Worm (Caenorhabditis elegans): ENCODE measurements around the gene T23G4.2.

ce11 chrIV:13726630-13727029, 37.3 kb upstream of the T23G4.2 start, which contains the start of gene ent-4:
- TF ChIP-seq ztf-23 (GFP tag; IDR thresholded peaks at IDR 0.05) (no peak), ref-1 (GFP tag; conservative IDR thresholded peaks at IDR 0.05) (no peak), ztf-29 (GFP tag; IDR thresholded peaks at IDR 0.05) (no peak), T22C8.4 (GFP tag; IDR thresholded peaks at IDR 0.05) (no peak), tab-1 (GFP tag; IDR thresholded peaks at IDR 0.05) (no peak)

Measured in whole organism, midembryonic.